Fruit fly (Drosophila melanogaster): ENCODE data around the gene Hsp110.

Gene Hsp110

DNA sequence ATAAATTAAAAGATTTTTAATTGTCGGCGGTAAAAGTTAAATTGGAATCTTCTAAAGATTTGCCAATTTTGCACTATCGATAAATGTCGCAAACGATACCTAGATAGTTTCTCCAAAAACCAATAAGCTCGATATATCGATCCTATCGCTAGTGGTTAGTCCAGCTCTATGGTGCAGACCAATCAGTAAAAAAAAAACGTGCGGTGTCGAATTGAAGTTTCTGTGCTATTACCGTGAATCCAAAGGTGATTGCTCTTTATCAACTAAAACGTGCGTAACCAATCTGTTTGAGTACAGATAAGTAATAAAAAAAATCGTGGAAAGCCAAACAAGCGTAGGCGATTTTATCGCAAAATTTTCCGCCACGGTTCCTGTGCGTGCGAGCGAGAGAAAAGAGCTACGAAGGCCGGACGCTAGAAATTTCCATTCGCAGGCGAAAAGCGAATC is at the start of gene Hsp110:
Gene Hsp110, plus strand, starts transcription at position 153 of the 447 bp plus-strand sequence.
- TF ChIP-seq CG14711 (tag; optimal IDR thresholded peaks at IDR 0.05) (no peak), CG5204 (GFP tag; optimal IDR thresholded peaks at IDR 0.05) (no peak), CG7045 (GFP tag; optimal IDR thresholded peaks at IDR 0.05) (no peak), cnc (optimal IDR thresholded peaks at IDR 0.05) (no peak), CG1620 (GFP tag; optimal IDR thresholded peaks at IDR 0.05) (peak; percentile 43), CG33017 (tag; optimal IDR thresholded peaks at IDR 0.05) (peak; percentile 65), Mnt (GFP tag; optimal IDR thresholded peaks at IDR 0.05) (peak; percentile 94), tj (GFP tag; optimal IDR thresholded peaks at IDR 0.05) (peak; percentile 48), Crg-1 (GFP tag; optimal IDR thresholded peaks at IDR 0.05) (peak; percentile 43), kay (GFP tag; ENCODE audit: borderline replicate concordance) (peak; percentile 96), bab1 (GFP tag; optimal IDR thresholded peaks at IDR 0.05) (peak; percentile 64), ovo (GFP tag; optimal IDR thresholded peaks at IDR 0.05) (peak; percentile 4), Clk (GFP tag; optimal IDR thresholded peaks at IDR 0.05) (no peak), cic (GFP tag; optimal IDR thresholded peaks at IDR 0.05) (peak; percentile 29), CG12768 (GFP tag; optimal IDR thresholded peaks at IDR 0.05) (peak; percentile 36), Hr96 (GFP tag; optimal IDR thresholded peaks at IDR 0.05) (no peak), CG11617 (GFP tag; optimal IDR thresholded peaks at IDR 0.05) (peak; percentile 66), pad (GFP tag; optimal IDR thresholded peaks at IDR 0.05) (peak; percentile 14), CG7101 (tag; optimal IDR thresholded peaks at IDR 0.05) (peak; percentile 48)

DNA sequence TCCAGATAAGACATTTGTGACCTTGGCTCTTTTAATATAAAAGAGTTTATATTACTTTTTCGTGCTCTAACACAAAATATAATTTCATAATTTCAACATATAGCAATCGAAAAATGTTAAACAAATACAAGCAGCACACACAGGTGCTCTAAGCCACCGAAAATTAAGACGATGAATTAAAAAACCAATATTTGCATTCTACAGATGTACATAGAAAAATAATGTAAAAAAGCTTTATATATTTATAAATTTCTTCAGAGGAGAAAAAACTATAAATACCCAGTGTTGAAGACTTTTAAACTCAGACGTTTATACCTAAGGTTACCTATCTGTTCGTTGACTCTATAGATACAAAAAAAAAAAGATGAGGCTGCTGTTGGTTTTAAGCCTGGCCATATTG is 49.2 kb upstream of the Hsp110 start, which contains the start of gene CG9040:
Gene CG9040, plus strand, starts transcription at position 301 of the 400 bp plus-strand sequence.
- TF ChIP-seq CG33017 (tag; optimal IDR thresholded peaks at IDR 0.05) (no peak), CG7045 (GFP tag; optimal IDR thresholded peaks at IDR 0.05) (no peak), Mnt (GFP tag; optimal IDR thresholded peaks at IDR 0.05) (no peak), bab1 (GFP tag; optimal IDR thresholded peaks at IDR 0.05) (no peak), CG14711 (tag; optimal IDR thresholded peaks at IDR 0.05) (no peak), ovo (GFP tag; optimal IDR thresholded peaks at IDR 0.05) (no peak), CG7101 (tag; optimal IDR thresholded peaks at IDR 0.05) (no peak), CG1620 (GFP tag; optimal IDR thresholded peaks at IDR 0.05) (no peak), pad (GFP tag; optimal IDR thresholded peaks at IDR 0.05) (no peak), Clk (GFP tag; optimal IDR thresholded peaks at IDR 0.05) (no peak), cic (GFP tag; optimal IDR thresholded peaks at IDR 0.05) (no peak), Crg-1 (GFP tag; optimal IDR thresholded peaks at IDR 0.05) (no peak), kay (GFP tag; ENCODE audit: borderline replicate concordance) (no peak), Hr96 (GFP tag; optimal IDR thresholded peaks at IDR 0.05) (no peak), CG5204 (GFP tag; optimal IDR thresholded peaks at IDR 0.05) (no peak), tj (GFP tag; optimal IDR thresholded peaks at IDR 0.05) (no peak), CG11617 (GFP tag; optimal IDR thresholded peaks at IDR 0.05) (no peak), cnc (optimal IDR thresholded peaks at IDR 0.05) (no peak)

DNA sequence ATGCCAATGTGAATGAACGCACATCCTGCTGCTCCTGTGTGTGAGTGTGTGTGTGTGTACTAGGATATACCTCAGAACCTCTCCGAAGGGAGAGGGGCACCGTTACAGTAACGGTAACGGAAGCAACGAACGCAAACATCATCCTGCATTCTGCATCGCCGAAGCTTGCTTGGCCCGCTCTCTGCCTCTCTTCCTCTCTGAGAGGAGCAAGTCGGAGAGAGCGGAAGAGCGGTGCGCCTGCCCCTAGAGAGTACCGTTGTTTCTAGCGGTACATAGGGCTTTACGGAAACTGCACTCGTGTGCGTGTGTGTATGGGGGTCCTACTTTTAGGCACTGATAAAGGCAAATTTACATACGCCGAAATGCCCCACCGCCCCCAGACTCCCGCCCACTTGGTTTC is 45.5 kb upstream of the Hsp110 start:
- TF ChIP-seq bab1 (GFP tag; optimal IDR thresholded peaks at IDR 0.05) = no peak
- TF ChIP-seq pad (GFP tag; optimal IDR thresholded peaks at IDR 0.05) = no peak
- TF ChIP-seq tj (GFP tag; optimal IDR thresholded peaks at IDR 0.05) = no peak
- TF ChIP-seq Clk (GFP tag; optimal IDR thresholded peaks at IDR 0.05) = no peak
- TF ChIP-seq Mnt (GFP tag; optimal IDR thresholded peaks at IDR 0.05) = no peak
- no peak for TF ChIP-seq CG7045 (GFP tag; optimal IDR thresholded peaks at IDR 0.05)
- no peak for TF ChIP-seq CG1620 (GFP tag; optimal IDR thresholded peaks at IDR 0.05)
- TF ChIP-seq CG11617 (GFP tag; optimal IDR thresholded peaks at IDR 0.05) = no peak
- no peak for TF ChIP-seq CG33017 (tag; optimal IDR thresholded peaks at IDR 0.05)
- TF ChIP-seq kay (GFP tag; ENCODE audit: borderline replicate concordance) = no peak
- no peak for TF ChIP-seq CG5204 (GFP tag; optimal IDR thresholded peaks at IDR 0.05)
- TF ChIP-seq toe (GFP tag; optimal IDR thresholded peaks at IDR 0.05) = no peak
- TF ChIP-seq CG14711 (tag; optimal IDR thresholded peaks at IDR 0.05) = no peak
- no peak for TF ChIP-seq cnc (optimal IDR thresholded peaks at IDR 0.05)
- TF ChIP-seq Crg-1 (GFP tag; optimal IDR thresholded peaks at IDR 0.05) = no peak
- TF ChIP-seq CG7101 (tag; optimal IDR thresholded peaks at IDR 0.05) = no peak
- TF ChIP-seq cic (GFP tag; optimal IDR thresholded peaks at IDR 0.05) = no peak

DNA sequence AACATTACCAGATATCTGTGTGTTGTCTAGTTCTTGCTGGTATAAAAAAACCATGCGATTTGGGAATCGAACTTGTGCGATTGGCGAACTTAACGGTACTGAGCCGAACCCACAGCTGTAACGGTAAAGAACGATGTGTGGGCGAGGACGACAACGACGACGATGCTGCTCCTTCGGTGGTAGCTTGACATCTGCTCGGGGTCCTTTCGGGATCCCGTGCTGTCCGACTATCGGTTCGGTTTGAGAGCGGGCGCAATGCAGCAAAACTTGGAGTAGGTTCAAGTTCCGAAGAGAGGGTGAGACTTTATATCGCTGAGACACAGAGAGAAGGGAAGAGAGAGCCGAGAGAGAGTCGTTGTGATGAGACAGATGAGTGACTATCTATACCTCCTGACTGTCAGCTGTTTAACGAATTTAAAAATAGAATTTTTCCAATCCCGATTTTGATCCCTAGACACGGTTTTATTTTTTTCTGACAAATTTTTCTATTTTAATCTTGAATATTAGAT is 43.5 kb upstream of the Hsp110 start, which contains the start of gene CG17364:
Gene CG17364, minus strand, starts transcription at position 168 of the 509 bp plus-strand sequence.
- TF ChIP-seq CG11617 (GFP tag; optimal IDR thresholded peaks at IDR 0.05) (no peak), toe (GFP tag; optimal IDR thresholded peaks at IDR 0.05) (no peak), CG7045 (GFP tag; optimal IDR thresholded peaks at IDR 0.05) (no peak), Hr96 (GFP tag; optimal IDR thresholded peaks at IDR 0.05) (no peak), kay (GFP tag; ENCODE audit: borderline replicate concordance) (no peak), bab1 (GFP tag; optimal IDR thresholded peaks at IDR 0.05) (no peak), CG5204 (GFP tag; optimal IDR thresholded peaks at IDR 0.05) (no peak), Crg-1 (GFP tag; optimal IDR thresholded peaks at IDR 0.05) (no peak), CG12768 (GFP tag; optimal IDR thresholded peaks at IDR 0.05) (no peak), pad (GFP tag; optimal IDR thresholded peaks at IDR 0.05) (no peak), ovo (GFP tag; optimal IDR thresholded peaks at IDR 0.05) (no peak), CG1620 (GFP tag; optimal IDR thresholded peaks at IDR 0.05) (no peak), CG7101 (tag; optimal IDR thresholded peaks at IDR 0.05) (no peak), tj (GFP tag; optimal IDR thresholded peaks at IDR 0.05) (no peak), CG14711 (tag; optimal IDR thresholded peaks at IDR 0.05) (no peak)

DNA sequence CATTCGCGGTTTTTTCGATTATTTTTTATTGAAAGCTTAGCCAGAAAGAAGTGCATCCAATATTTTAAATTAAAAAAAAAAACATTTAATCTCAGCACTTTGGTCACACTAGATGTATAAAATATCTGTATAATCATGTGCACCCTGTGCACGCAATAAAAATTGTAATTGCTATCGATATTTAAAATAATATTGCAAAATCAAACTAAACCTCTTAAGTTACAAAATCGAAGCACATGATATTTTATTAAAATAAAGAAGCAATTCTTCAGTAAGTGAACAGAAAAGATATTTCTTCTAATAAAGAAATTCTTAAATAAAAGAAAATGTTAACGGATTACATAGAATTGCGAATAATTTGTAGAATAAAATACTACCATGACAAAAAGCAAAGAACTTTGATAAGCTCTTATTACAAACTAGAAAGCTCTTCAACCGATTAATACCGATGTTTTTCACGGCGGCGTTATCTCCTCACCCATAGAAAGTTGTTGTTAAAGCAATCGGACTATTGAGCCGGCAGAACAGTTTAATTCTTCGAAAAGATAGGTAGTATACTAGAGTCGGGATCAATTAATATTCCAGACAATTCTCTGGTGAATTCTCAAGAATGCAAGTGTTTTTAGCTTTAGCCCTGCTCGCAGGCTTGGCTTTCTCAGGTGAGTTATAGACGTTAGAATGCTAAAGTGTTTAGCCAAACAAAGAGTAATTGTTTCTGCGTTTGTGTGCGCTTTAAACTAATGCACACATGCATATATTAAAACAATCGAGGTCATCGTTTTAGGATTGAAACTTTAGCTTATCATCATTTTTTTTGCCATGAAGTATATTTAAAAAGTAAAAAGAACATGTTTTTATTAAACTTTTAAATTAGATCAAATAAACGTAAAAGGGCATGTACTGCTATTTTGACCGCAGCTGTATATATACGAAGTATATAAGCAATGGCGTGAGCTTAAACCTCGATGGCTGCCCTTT is 42.8 kb upstream of the Hsp110 start, which contains the start of gene CtsK1:
Gene CtsK1, plus strand, starts transcription at position 490 of the 978 bp plus-strand sequence.
- no peak for TF ChIP-seq kay (GFP tag; ENCODE audit: borderline replicate concordance)
- peak; percentile 83 for TF ChIP-seq CG7101 (tag; optimal IDR thresholded peaks at IDR 0.05)
- TF ChIP-seq pad (GFP tag; optimal IDR thresholded peaks at IDR 0.05) = peak; percentile 22
- peak; percentile 63 for TF ChIP-seq ovo (GFP tag; optimal IDR thresholded peaks at IDR 0.05)
- no peak for TF ChIP-seq Crg-1 (GFP tag; optimal IDR thresholded peaks at IDR 0.05)
- TF ChIP-seq toe (GFP tag; optimal IDR thresholded peaks at IDR 0.05) = no peak
- no peak for TF ChIP-seq Hr96 (GFP tag; optimal IDR thresholded peaks at IDR 0.05)
- TF ChIP-seq bab1 (GFP tag; optimal IDR thresholded peaks at IDR 0.05) = peak; percentile 88
- TF ChIP-seq CG5204 (GFP tag; optimal IDR thresholded peaks at IDR 0.05) = no peak
- peak; percentile 63 for TF ChIP-seq CG12768 (GFP tag; optimal IDR thresholded peaks at IDR 0.05)
- peak; percentile 25 for TF ChIP-seq CG7045 (GFP tag; optimal IDR thresholded peaks at IDR 0.05)
- TF ChIP-seq CG33017 (tag; optimal IDR thresholded peaks at IDR 0.05) = peak; percentile 86
- TF ChIP-seq cnc (optimal IDR thresholded peaks at IDR 0.05) = no peak
- TF ChIP-seq cic (GFP tag; optimal IDR thresholded peaks at IDR 0.05) = no peak
- no peak for TF ChIP-seq Mnt (GFP tag; optimal IDR thresholded peaks at IDR 0.05)
- TF ChIP-seq CG14711 (tag; optimal IDR thresholded peaks at IDR 0.05) = peak; percentile 63
- peak; percentile 30 for TF ChIP-seq CG11617 (GFP tag; optimal IDR thresholded peaks at IDR 0.05)
- no peak for TF ChIP-seq CG1620 (GFP tag; optimal IDR thresholded peaks at IDR 0.05)
- no peak for TF ChIP-seq Clk (GFP tag; optimal IDR thresholded peaks at IDR 0.05)
- TF ChIP-seq tj (GFP tag; optimal IDR thresholded peaks at IDR 0.05) = peak; percentile 3

Measured in whole organism, adult.